Fruit fly (Drosophila melanogaster) whole organism, embryonic: ENCODE data around the gene Spt20.

Experiments
- Bgb ChIP-seq: fragments of 200-800 bp; sonication (Bioruptor generic); IDR thresholded peaks from 2 replicates; pipeline ENCODE4 v1.3.6; 2022; ENCODE audit warnings: missing biosample characterization, missing genetic modification characterization; ENCODE audit not compliant: partially characterized antibody
- CG11695 ChIP-seq: fragments of 200-800 bp; sonication (Bioruptor generic); IDR thresholded peaks from 3 replicates; pipeline ENCODE4 v1.3.6; 2022; ENCODE audit warnings: missing biosample characterization, missing genetic modification characterization
- CG9609 ChIP-seq: fragments of 200-800 bp; sonication (Bioruptor generic); optimal IDR thresholded peaks from 3 replicates; lab custom pipeline; 2016; ENCODE audit warnings: missing biosample characterization, missing genetic modification characterization
- Ets65A ChIP-seq: fragments of 200-800 bp; sonication (Bioruptor generic); peaks from one replicate; lab custom pipeline; 2016; ENCODE audit warnings: missing biosample characterization, missing genetic modification characterization
- mirr ChIP-seq: fragments of 200-800 bp; sonication (Bioruptor generic); optimal IDR thresholded peaks from 3 replicates; lab custom pipeline; 2018; ENCODE audit warnings: missing biosample characterization, mild to moderate bottlenecking, missing genetic modification characterization
- psq ChIP-seq: fragments of 200-800 bp; sonication (Bioruptor generic); optimal IDR thresholded peaks from 2 replicates; lab custom pipeline; 2017; ENCODE audit warnings: missing biosample characterization, missing genetic modification characterization

DNA sequence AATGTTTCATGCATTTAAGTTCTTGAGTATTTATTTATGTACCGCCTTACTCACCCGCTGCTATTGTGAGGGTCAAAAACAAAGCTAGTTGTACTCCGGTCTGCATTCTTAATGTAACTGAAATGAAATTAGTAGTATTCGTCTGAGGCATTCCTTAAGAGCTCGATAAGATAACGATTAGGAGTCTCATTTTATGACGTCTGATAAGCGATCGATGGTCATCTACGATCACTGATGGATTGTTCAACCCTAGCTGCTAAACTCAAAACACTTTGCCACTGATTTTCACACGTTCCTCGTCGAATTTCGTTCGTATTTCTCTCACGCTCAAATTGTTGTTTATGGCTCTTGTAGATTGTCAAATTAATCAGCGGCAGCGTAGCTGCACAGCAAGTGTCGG is 45.4 kb upstream of the Spt20 start, which contains the start of gene CG10116:
- TF ChIP-seq CG11695 (GFP tag; lab: Robert Waterston, UW) (no peak), mirr (no peak), CG9609 (GFP tag; lab: Kevin White, UChicago) (no peak), Ets65A (GFP tag; lab: Kevin White, UChicago) (no peak), psq (GFP tag; lab: Kevin White, UChicago) (no peak), Bgb (no peak)
